Worm (Caenorhabditis elegans): ENCODE results near the gene pax-3.

Gene pax-3

ce11 chrII:10166365-10166764 lies 20.0 kb downstream of the pax-3 start:
- TF ChIP-seq lin-11 (tag; optimal IDR thresholded peaks at IDR 0.05) (peak; percentile 0), skn-1 (tag; optimal IDR thresholded peaks at IDR 0.05) (no peak), R02D3.7 (tag; optimal IDR thresholded peaks at IDR 0.05) (no peak)

ce11 chrII:10167731-10168130 lies 21.4 kb downstream of the pax-3 start:
- TF ChIP-seq ama-1 (optimal IDR thresholded peaks at IDR 0.05) (no peak), C34F6.9 (tag; optimal IDR thresholded peaks at IDR 0.05) (peak; percentile 13)

ce11 chrII:10168905-10169782 lies 22.8 kb downstream of the pax-3 start, which contains the start of gene daf-19:
Gene daf-19, minus strand, starts transcription at chrII:10169346.
- TF ChIP-seq F13H6.1 (tag; optimal IDR thresholded peaks at IDR 0.05) = peak; percentile 61
- TF ChIP-seq nhr-23 (tag; optimal IDR thresholded peaks at IDR 0.05) = no peak
- no peak for TF ChIP-seq ceh-82 (tag; optimal IDR thresholded peaks at IDR 0.05)
- TF ChIP-seq crh-2 (tag; optimal IDR thresholded peaks at IDR 0.05) = peak; percentile 59
- TF ChIP-seq lin-11 (tag; optimal IDR thresholded peaks at IDR 0.05) = peak; percentile 63
- peak in 1 of 2 experiments; percentile 36 for TF ChIP-seq mdl-1 (tag; optimal IDR thresholded peaks at IDR 0.05)
- no peak for TF ChIP-seq unc-62 (GFP tag; optimal IDR thresholded peaks at IDR 0.05)
- no peak for TF ChIP-seq blmp-1 (tag; optimal IDR thresholded peaks at IDR 0.05; ENCODE audit: insufficient read depth)
- TF ChIP-seq ztf-4 (tag; optimal IDR thresholded peaks at IDR 0.05) = peak; percentile 56
- TF ChIP-seq lsy-2 (tag; optimal IDR thresholded peaks at IDR 0.05) = peak; percentile 27 to 65
- peak; percentile 82 for TF ChIP-seq unc-39 (tag; optimal IDR thresholded peaks at IDR 0.05)
- peak; percentile 38 for TF ChIP-seq Y55F3AM.14 (GFP tag; optimal IDR thresholded peaks at IDR 0.05)
- peak; percentile 30 for TF ChIP-seq ama-1 (optimal IDR thresholded peaks at IDR 0.05)
- no peak for TF ChIP-seq nhr-25 (tag; optimal IDR thresholded peaks at IDR 0.05)
- no peak for TF ChIP-seq dmd-4 (tag; optimal IDR thresholded peaks at IDR 0.05)
- no peak for TF ChIP-seq aly-2 (tag; optimal IDR thresholded peaks at IDR 0.05)
- no peak for TF ChIP-seq skn-1 (tag; optimal IDR thresholded peaks at IDR 0.05)
- no peak for TF ChIP-seq peb-1 (tag; optimal IDR thresholded peaks at IDR 0.05)
- TF ChIP-seq unc-55 (GFP tag; optimal IDR thresholded peaks at IDR 0.05) = peak; percentile 76
- TF ChIP-seq R02D3.7 (tag; optimal IDR thresholded peaks at IDR 0.05) = no peak
- no peak for TF ChIP-seq alr-1 (tag; optimal IDR thresholded peaks at IDR 0.05)
- TF ChIP-seq zag-1 (tag; optimal IDR thresholded peaks at IDR 0.05) = peak; percentile 43
- TF ChIP-seq nhr-129 (tag; optimal IDR thresholded peaks at IDR 0.05) = peak; percentile 71
- peak; percentile 78 for TF ChIP-seq C34F6.9 (tag; optimal IDR thresholded peaks at IDR 0.05)
- TF ChIP-seq ztf-11 (tag; optimal IDR thresholded peaks at IDR 0.05) = peak; percentile 12
- peak; percentile 5 for TF ChIP-seq nhr-10 (tag; optimal IDR thresholded peaks at IDR 0.05)
- TF ChIP-seq lin-13 (GFP tag; optimal IDR thresholded peaks at IDR 0.05) = peak; percentile 49
- no peak for TF ChIP-seq ceh-16 (tag; optimal IDR thresholded peaks at IDR 0.05)
- peak; percentile 55 for TF ChIP-seq nhr-21 (tag; optimal IDR thresholded peaks at IDR 0.05)
- peak; percentile 48 for TF ChIP-seq egl-27 (tag; optimal IDR thresholded peaks at IDR 0.05)
- peak; percentile 13 for TF ChIP-seq sma-3 (GFP tag; optimal IDR thresholded peaks at IDR 0.05)
- peak; percentile 53 for TF ChIP-seq sma-9 (GFP tag; optimal IDR thresholded peaks at IDR 0.05)
- TF ChIP-seq sma-9 (tag; optimal IDR thresholded peaks at IDR 0.05) = no peak
- TF ChIP-seq fos-1 (tag; optimal IDR thresholded peaks at IDR 0.05) = peak; percentile 33

- TF ChIP-seq unc-62 (GFP tag; optimal IDR thresholded peaks at IDR 0.05) (no peak), nhr-237 (tag; optimal IDR thresholded peaks at IDR 0.05) (no peak), sma-3 (GFP tag; optimal IDR thresholded peaks at IDR 0.05) (no peak), nhr-6 (tag; optimal IDR thresholded peaks at IDR 0.05) (no peak), lin-13 (GFP tag; optimal IDR thresholded peaks at IDR 0.05) (no peak), ama-1 (optimal IDR thresholded peaks at IDR 0.05) (no peak), aly-2 (tag; optimal IDR thresholded peaks at IDR 0.05) (no peak), fos-1 (tag; optimal IDR thresholded peaks at IDR 0.05) (no peak), sem-4 (tag; optimal IDR thresholded peaks at IDR 0.05) (no peak), ceh-16 (tag; optimal IDR thresholded peaks at IDR 0.05) (no peak), Y55F3AM.14 (GFP tag; optimal IDR thresholded peaks at IDR 0.05) (no peak), F13H6.1 (tag; optimal IDR thresholded peaks at IDR 0.05) (no peak), lsy-2 (tag; optimal IDR thresholded peaks at IDR 0.05) (no peak), zag-1 (tag; optimal IDR thresholded peaks at IDR 0.05) (no peak), nhr-10 (tag; optimal IDR thresholded peaks at IDR 0.05) (no peak), nhr-11 (tag; optimal IDR thresholded peaks at IDR 0.05) (no peak), crh-2 (tag; optimal IDR thresholded peaks at IDR 0.05) (no peak), dmd-4 (tag; optimal IDR thresholded peaks at IDR 0.05) (no peak)
Measured at ce11 chrII:10170837-10171318, 24.5 kb downstream of the pax-3 start, which contains the start of gene gpd-4. Gene gpd-4, plus strand, starts transcription at chrII:10171268.

Data from whole organism, L2 larva.